Fruit fly (Drosophila melanogaster): Measurements from ENCODE around the gene Naa40.

Gene Naa40

dm6 chr3R:29723048-29723656 lies 1.6 kb downstream of the Naa40 start, which contains the start of gene Pcd:
Gene Pcd, plus strand, starts transcription at chr3R:29723163.
- TF ChIP-seq tai (GFP tag; optimal IDR thresholded peaks at IDR 0.05): no peak
- no peak for TF ChIP-seq Rel (GFP tag; optimal IDR thresholded peaks at IDR 0.05)
- peak; percentile 53 for TF ChIP-seq Rel (tag; optimal IDR thresholded peaks at IDR 0.05)
- peak; percentile 25 for TF ChIP-seq OdsH (GFP tag; optimal IDR thresholded peaks at IDR 0.05)
- no peak for TF ChIP-seq foxo (GFP tag; optimal IDR thresholded peaks at IDR 0.05)
- TF ChIP-seq CG32264 (GFP tag; optimal IDR thresholded peaks at IDR 0.05): no peak
- peak; percentile 39 for TF ChIP-seq Sp1 (GFP tag; optimal IDR thresholded peaks at IDR 0.05)
- peak; percentile 11 for TF ChIP-seq sage (GFP tag; optimal IDR thresholded peaks at IDR 0.05)
- no peak for TF ChIP-seq Abd-B (GFP tag; optimal IDR thresholded peaks at IDR 0.05)
- TF ChIP-seq Vsx2 (GFP tag; optimal IDR thresholded peaks at IDR 0.05; ENCODE audit: partially characterized antibody): no peak
- no peak for TF ChIP-seq ey (GFP tag; optimal IDR thresholded peaks at IDR 0.05)
- no peak for TF ChIP-seq dsf (GFP tag; optimal IDR thresholded peaks at IDR 0.05; ENCODE audit: borderline replicate concordance)
- TF ChIP-seq woc (GFP tag; optimal IDR thresholded peaks at IDR 0.05): no peak
- TF ChIP-seq jim (GFP tag; optimal IDR thresholded peaks at IDR 0.05): no peak
- TF ChIP-seq Hr83 (GFP tag; optimal IDR thresholded peaks at IDR 0.05; ENCODE audit: poor library complexity, severe bottlenecking): peak; percentile 2
- no peak for TF ChIP-seq Dif (GFP tag; optimal IDR thresholded peaks at IDR 0.05; ENCODE audit: partially characterized antibody)
- TF ChIP-seq brk (GFP tag; optimal IDR thresholded peaks at IDR 0.05): no peak
- TF ChIP-seq rgr (GFP tag; optimal IDR thresholded peaks at IDR 0.05): peak; percentile 11
- TF ChIP-seq br (GFP tag; optimal IDR thresholded peaks at IDR 0.05): no peak
- TF ChIP-seq Mio (GFP tag; optimal IDR thresholded peaks at IDR 0.05): no peak
- no peak for TF ChIP-seq GATAd (GFP tag; optimal IDR thresholded peaks at IDR 0.05)

dm6 chr3R:29722238-29722637 lies 2.5 kb downstream of the Naa40 start, which contains the start of gene CG34296:
Gene CG34296, plus strand, starts transcription at chr3R:29722538.
- no peak for TF ChIP-seq HLH106 (tag; optimal IDR thresholded peaks at IDR 0.05)
- TF ChIP-seq dmrt93B (GFP tag; optimal IDR thresholded peaks at IDR 0.05): no peak
- TF ChIP-seq brk (GFP tag; optimal IDR thresholded peaks at IDR 0.05): no peak
- no peak for TF ChIP-seq usp (GFP tag; optimal IDR thresholded peaks at IDR 0.05)
- TF ChIP-seq ey (GFP tag; optimal IDR thresholded peaks at IDR 0.05): no peak
- TF ChIP-seq OdsH (GFP tag; optimal IDR thresholded peaks at IDR 0.05): no peak
- no peak for TF ChIP-seq jim (GFP tag; optimal IDR thresholded peaks at IDR 0.05)
- no peak for TF ChIP-seq Myc (optimal IDR thresholded peaks at IDR 0.05)
- no peak for TF ChIP-seq sv (GFP tag; optimal IDR thresholded peaks at IDR 0.05)
- TF ChIP-seq CrebA (GFP tag; optimal IDR thresholded peaks at IDR 0.05; ENCODE audit: borderline replicate concordance): no peak
- TF ChIP-seq Abd-B (GFP tag; optimal IDR thresholded peaks at IDR 0.05): no peak
- TF ChIP-seq foxo (GFP tag; optimal IDR thresholded peaks at IDR 0.05): no peak
- no peak for TF ChIP-seq Vsx2 (GFP tag; optimal IDR thresholded peaks at IDR 0.05; ENCODE audit: partially characterized antibody)
- TF ChIP-seq h (GFP tag; optimal IDR thresholded peaks at IDR 0.05): no peak
- TF ChIP-seq fru (GFP tag; optimal IDR thresholded peaks at IDR 0.05): no peak

DNA sequence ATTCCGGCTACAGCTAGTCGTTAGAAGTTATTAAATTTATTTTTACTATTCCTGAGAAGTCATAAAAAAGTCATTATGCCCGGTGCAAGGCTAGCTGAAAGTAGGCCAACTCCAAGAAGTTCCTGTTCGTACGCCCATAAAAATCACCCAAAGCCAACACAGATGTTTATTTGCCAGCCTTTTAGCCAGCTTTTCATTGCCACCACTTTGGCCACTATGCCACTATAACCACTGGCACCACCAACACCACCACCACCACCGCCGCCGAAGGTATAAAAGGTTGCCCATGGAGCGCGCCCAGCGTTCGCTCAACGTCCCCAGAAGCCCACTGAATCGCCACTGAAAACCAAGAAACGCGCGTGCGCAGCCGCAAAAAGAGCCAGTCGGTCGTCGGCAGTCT lies 6.4 kb downstream of the Naa40 start, which contains the start of gene CG15506:
Gene CG15506, plus strand, starts transcription at position 301 of the 400 bp plus-strand sequence.
- no peak for TF ChIP-seq OdsH (GFP tag; optimal IDR thresholded peaks at IDR 0.05)
- no peak for TF ChIP-seq dl (GFP tag; optimal IDR thresholded peaks at IDR 0.05; ENCODE audit: insufficient read depth in 1 of 2, partially characterized antibody in 2 of 2)
- no peak for TF ChIP-seq sv (GFP tag; optimal IDR thresholded peaks at IDR 0.05)
- no peak for TF ChIP-seq N (GFP tag; optimal IDR thresholded peaks at IDR 0.05)
- no peak for TF ChIP-seq Hr83 (GFP tag; optimal IDR thresholded peaks at IDR 0.05; ENCODE audit: poor library complexity, severe bottlenecking)
- no peak for TF ChIP-seq lola (GFP tag; optimal IDR thresholded peaks at IDR 0.05)
- TF ChIP-seq woc (GFP tag; optimal IDR thresholded peaks at IDR 0.05): no peak
- no peak for TF ChIP-seq tai (GFP tag; optimal IDR thresholded peaks at IDR 0.05)
- TF ChIP-seq HLH106 (tag; optimal IDR thresholded peaks at IDR 0.05): no peak
- TF ChIP-seq Rel (GFP tag; optimal IDR thresholded peaks at IDR 0.05): no peak
- TF ChIP-seq Rel (tag; optimal IDR thresholded peaks at IDR 0.05): no peak
- TF ChIP-seq Myc (optimal IDR thresholded peaks at IDR 0.05): no peak
- no peak for TF ChIP-seq brk (GFP tag; optimal IDR thresholded peaks at IDR 0.05)

dm6 chr3R:29717519-29717918 lies 7.2 kb downstream of the Naa40 start:
- TF ChIP-seq tai (GFP tag; optimal IDR thresholded peaks at IDR 0.05): no peak
- no peak for TF ChIP-seq GATAd (GFP tag; optimal IDR thresholded peaks at IDR 0.05)
- no peak for TF ChIP-seq Hnf4 (GFP tag; optimal IDR thresholded peaks at IDR 0.05)
- no peak for TF ChIP-seq Rel (GFP tag; optimal IDR thresholded peaks at IDR 0.05)
- TF ChIP-seq Rel (tag; optimal IDR thresholded peaks at IDR 0.05): no peak
- no peak for TF ChIP-seq Dif (GFP tag; optimal IDR thresholded peaks at IDR 0.05; ENCODE audit: partially characterized antibody)
- no peak for TF ChIP-seq HLH106 (tag; optimal IDR thresholded peaks at IDR 0.05)
- TF ChIP-seq Sp1 (GFP tag; optimal IDR thresholded peaks at IDR 0.05): no peak
- no peak for TF ChIP-seq brk (GFP tag; optimal IDR thresholded peaks at IDR 0.05)

Data from whole organism, wandering third instar larva.